Fruit fly (Drosophila melanogaster) whole organism, adult: ENCODE measurements around the gene Wdr37.

ENCODE experiments used
- CG12768 ChIP-seq: fragments of 200-800 bp; sonication (Bioruptor generic); optimal IDR thresholded peaks from 2 replicates; lab custom pipeline; 2017; ENCODE audit warnings: missing biosample characterization, missing genetic modification characterization, mild to moderate bottlenecking, moderate library complexity, missing genetic modification reagents
- CG14711 ChIP-seq: fragments of 200-800 bp; sonication (Bioruptor generic); optimal IDR thresholded peaks from 2 replicates; lab custom pipeline; 2018; ENCODE audit warnings: missing biosample characterization, mild to moderate bottlenecking, missing genetic modification characterization, moderate library complexity
- CG1620 ChIP-seq: fragments of 200-800 bp; sonication (Bioruptor generic); optimal IDR thresholded peaks from 2 replicates; lab custom pipeline; 2016; ENCODE audit warnings: missing biosample characterization, missing genetic modification characterization
- CG5204 ChIP-seq: fragments of 200-800 bp; sonication (Bioruptor generic); optimal IDR thresholded peaks from 2 replicates; lab custom pipeline; 2016; ENCODE audit warnings: missing biosample characterization, missing genetic modification characterization
- Clk ChIP-seq: fragments of 200-800 bp; sonication (Bioruptor generic); optimal IDR thresholded peaks from 2 replicates; lab custom pipeline; 2017; ENCODE audit warnings: missing biosample characterization, missing genetic modification characterization
- Crg-1 ChIP-seq: fragments of 200-800 bp; sonication (Bioruptor generic); optimal IDR thresholded peaks from 2 replicates; lab custom pipeline; 2016; ENCODE audit warnings: missing biosample characterization, missing genetic modification characterization
- Mnt ChIP-seq: fragments of 200-800 bp; sonication (Bioruptor generic); optimal IDR thresholded peaks from 2 replicates; lab custom pipeline; 2016; ENCODE audit warnings: missing biosample characterization, mild to moderate bottlenecking, missing genetic modification characterization
- bab1 ChIP-seq: fragments of 200-800 bp; sonication (Bioruptor generic); optimal IDR thresholded peaks from 3 replicates; lab custom pipeline; 2019; ENCODE audit warnings: missing biosample characterization, mild to moderate bottlenecking, missing genetic modification characterization, moderate library complexity
- cic ChIP-seq: fragments of 200-800 bp; sonication (Bioruptor generic); optimal IDR thresholded peaks from 2 replicates; lab custom pipeline; 2017; ENCODE audit warnings: missing biosample characterization, mild to moderate bottlenecking, missing genetic modification characterization, moderate library complexity
- kay ChIP-seq: fragments of 200-800 bp; sonication (Bioruptor generic); peaks from one replicate; lab custom pipeline; 2016; ENCODE audit warnings: missing biosample characterization, missing genetic modification characterization, borderline replicate concordance
- tj ChIP-seq: fragments of 200-800 bp; sonication (Bioruptor generic); optimal IDR thresholded peaks from 3 replicates; lab custom pipeline; 2017; ENCODE audit warnings: missing biosample characterization, mild to moderate bottlenecking, missing genetic modification characterization, moderate library complexity
- toe ChIP-seq: fragments of 200-800 bp; sonication (Bioruptor generic); optimal IDR thresholded peaks from 2 replicates; lab custom pipeline; 2016; ENCODE audit warnings: missing biosample characterization, missing genetic modification characterization

DNA sequence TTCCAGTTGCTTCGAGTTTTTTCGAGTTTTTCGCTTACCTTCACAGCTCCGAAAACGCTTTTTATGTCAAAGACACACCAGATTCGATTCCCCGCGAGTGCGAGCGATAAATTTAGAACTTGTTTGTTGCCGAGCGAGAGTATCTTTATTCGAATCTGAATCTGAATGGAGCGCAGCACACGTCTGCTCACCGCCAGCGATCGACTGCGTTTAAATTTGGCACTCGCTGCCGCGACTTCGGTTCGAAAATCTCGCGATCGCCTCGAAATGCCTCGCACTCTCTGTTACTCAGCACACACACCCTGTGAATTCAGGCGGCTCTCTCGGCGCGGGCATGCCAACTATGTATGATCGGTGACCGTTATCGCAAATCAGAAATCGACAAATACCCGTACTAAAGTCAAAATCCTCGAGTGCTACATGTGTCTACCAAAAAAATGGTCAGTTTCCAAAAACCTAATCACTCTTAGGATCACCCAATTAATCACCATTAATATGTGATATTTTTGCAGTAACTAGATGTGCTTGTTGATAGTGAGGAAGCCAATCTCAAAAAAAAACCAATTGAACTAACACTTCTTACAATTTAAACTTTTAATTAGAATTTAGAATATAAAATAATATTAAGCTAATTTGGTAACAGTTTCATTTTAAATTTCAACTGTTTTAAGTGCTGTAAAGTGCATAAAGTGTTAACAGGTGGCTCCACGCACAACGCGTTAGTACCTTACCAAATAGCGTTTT lies 3.4 kb downstream of the Wdr37 start, which contains the start of gene Vha100-2:
- TF ChIP-seq bab1 (GFP tag; lab: Kevin White, UChicago) (peak; percentile 19), CG12768 (peak; percentile 77), CG1620 (GFP tag; lab: Kevin White, UChicago) (peak; percentile 65), Clk (GFP tag; lab: Kevin White, UChicago) (no peak), toe (no peak), kay (GFP tag; lab: Kevin White, UChicago) (no peak), Crg-1 (GFP tag; lab: Kevin White, UChicago) (no peak), CG5204 (GFP tag; lab: Kevin White, UChicago) (peak; percentile 22), cic (GFP tag; lab: Kevin White, UChicago) (peak; percentile 51), CG14711 (tag; lab: Kevin White, UChicago) (peak; percentile 29), tj (GFP tag; lab: Kevin White, UChicago) (peak; percentile 17), Mnt (GFP tag; lab: Kevin White, UChicago) (peak; percentile 42)
